Fruit fly (Drosophila melanogaster): ENCODE results near the gene Fum1.

DNA sequence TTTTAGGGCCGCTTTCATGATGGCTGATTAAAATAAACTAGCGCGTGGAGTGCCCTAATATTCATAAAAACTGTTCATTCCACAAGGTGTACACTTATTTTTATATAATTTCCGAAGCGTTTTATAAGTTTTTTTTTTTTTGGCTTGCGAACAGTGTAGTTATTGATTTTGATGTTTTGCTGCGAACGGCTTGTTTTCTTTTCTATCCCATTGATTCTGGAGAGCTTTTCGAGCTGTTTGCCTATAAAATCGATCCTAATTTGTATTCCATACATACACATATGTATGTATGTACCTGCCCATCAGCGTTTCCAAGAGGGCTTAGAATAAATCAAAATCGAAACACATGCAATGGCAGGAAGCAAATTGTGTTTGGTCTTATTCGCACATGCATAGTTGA lies 32.0 kb downstream of the Fum1 start:
- TF ChIP-seq OdsH (GFP tag; optimal IDR thresholded peaks at IDR 0.05) (no peak), CG3032 (tag; optimal IDR thresholded peaks at IDR 0.05) (no peak), Eip93F (GFP tag; optimal IDR thresholded peaks at IDR 0.05) (no peak), acj6 (GFP tag; optimal IDR thresholded peaks at IDR 0.05) (no peak), ss (GFP tag; optimal IDR thresholded peaks at IDR 0.05) (no peak), cyc (GFP tag; optimal IDR thresholded peaks at IDR 0.05) (no peak)
